Fruit fly (Drosophila melanogaster) whole organism, wandering third instar larva: ENCODE results near the gene Set8.
A peak's percentile ranks its signal among the peaks of the same experiment; 100 is the strongest.

Experiments used
- Dif ChIP-seq: fragments of 200-275, 200-300 bp; sonication (Bioruptor generic); optimal IDR thresholded peaks from 2 replicates; lab custom pipeline; 2018; ENCODE audit warnings: missing biosample characterization, missing genetic modification characterization; ENCODE audit not compliant: partially characterized antibody
- Hnf4 ChIP-seq: fragments of 200-800 bp; sonication (Bioruptor generic); optimal IDR thresholded peaks from 2 replicates; lab custom pipeline; 2016; ENCODE audit warnings: missing biosample characterization, mild to moderate bottlenecking, missing genetic modification characterization
- Hr83 ChIP-seq: fragments of 200-300 bp; sonication (Bioruptor generic); optimal IDR thresholded peaks from 2 replicates; lab custom pipeline; 2016; ENCODE audit warnings: missing biosample characterization, mild to moderate bottlenecking, missing genetic modification characterization, moderate library complexity; ENCODE audit not compliant: poor library complexity, severe bottlenecking
- N ChIP-seq: fragments of >200 bp; optimal IDR thresholded peaks from 2 replicates; lab custom pipeline; 2018; ENCODE audit warnings: missing biosample characterization, missing external identifiers, missing genetic modification characterization
- Rel ChIP-seq, 2 experiments: fragments of 200-800 bp; sonication (Bioruptor generic) in 1 of 2; optimal IDR thresholded peaks; 2 replicates in 1 of 2; 3 replicates in 1 of 2; lab custom pipeline; 2016 to 2019; ENCODE audit warnings: mild to moderate bottlenecking in 2 of 2, missing biosample characterization in 2 of 2, missing genetic modification characterization in 2 of 2, moderate library complexity in 1 of 2
- Vsx2 ChIP-seq: fragments of 200-300, 225-300 bp; sonication (Bioruptor generic); optimal IDR thresholded peaks from 2 replicates; lab custom pipeline; 2018; ENCODE audit warnings: missing biosample characterization, missing genetic modification characterization; ENCODE audit not compliant: partially characterized antibody
- br ChIP-seq: fragments of 200-800 bp; sonication (Bioruptor generic); optimal IDR thresholded peaks from 2 replicates; lab custom pipeline; 2016; ENCODE audit warnings: missing biosample characterization, missing genetic modification characterization
- dl ChIP-seq, 2 experiments: fragments of 175-275, 200-275 bp in 1 of 2; fragments of 200-275 bp in 1 of 2; sonication (Bioruptor generic); optimal IDR thresholded peaks; lab custom pipeline; 2018; ENCODE audit warnings: mild to moderate bottlenecking in 2 of 2, missing biosample characterization in 2 of 2, missing genetic modification characterization in 2 of 2, moderate library complexity in 2 of 2; ENCODE audit not compliant: partially characterized antibody in 2 of 2, insufficient read depth in 1 of 2
- dsf ChIP-seq: sonication (Bioruptor generic); optimal IDR thresholded peaks from 2 replicates; lab custom pipeline; 2016; ENCODE audit warnings: missing biosample characterization, missing genetic modification characterization, borderline replicate concordance
- foxo ChIP-seq, 2 experiments: fragments of 200-800 bp; sonication (Bioruptor generic); optimal IDR thresholded peaks; 2 replicates in 1 of 2; 3 replicates in 1 of 2; lab custom pipeline; 2016 to 2017; ENCODE audit warnings: missing biosample characterization in 2 of 2, missing genetic modification characterization in 2 of 2
- fru ChIP-seq: fragments of 200-800 bp; sonication (Bioruptor generic); optimal IDR thresholded peaks from 3 replicates; lab custom pipeline; 2016; ENCODE audit warnings: missing biosample characterization, mild to moderate bottlenecking, missing genetic modification characterization
- h ChIP-seq: fragments of 200-800 bp; sonication (Bioruptor generic); optimal IDR thresholded peaks from 3 replicates; lab custom pipeline; 2016; ENCODE audit warnings: missing biosample characterization, mild to moderate bottlenecking, missing genetic modification characterization
- woc ChIP-seq: sonication (Bioruptor generic); optimal IDR thresholded peaks from 2 replicates; lab custom pipeline; 2016; ENCODE audit warnings: missing biosample characterization, mild to moderate bottlenecking, missing genetic modification characterization

Set8 gene

DNA sequence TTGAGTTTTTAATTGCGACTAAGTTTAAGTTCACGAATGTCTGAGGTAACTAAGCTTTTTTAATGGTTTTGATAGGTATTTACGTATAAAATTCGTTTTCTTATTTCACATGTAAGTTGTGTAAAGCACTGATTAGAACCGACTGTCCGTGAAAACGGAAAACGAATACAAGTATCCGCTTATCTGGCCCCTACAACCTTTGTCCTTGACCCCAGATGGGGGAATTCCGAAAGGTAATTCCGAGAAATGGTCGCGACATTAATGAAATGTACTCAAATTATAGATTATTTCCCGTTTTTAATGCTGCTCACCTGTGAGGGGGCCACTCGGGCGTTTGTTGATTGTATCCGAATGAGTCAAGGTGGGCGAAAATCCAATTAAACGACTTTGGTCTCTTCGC, 51.0 kb downstream of the Set8 start:
- no peak for TF ChIP-seq Rel (GFP tag; optimal IDR thresholded peaks at IDR 0.05; lab: Kevin White, UChicago)
- peak; percentile 6 for TF ChIP-seq Rel (tag; optimal IDR thresholded peaks at IDR 0.05; lab: Kevin White, UChicago)
- TF ChIP-seq dl (GFP tag; optimal IDR thresholded peaks at IDR 0.05; lab: Kevin White, UChicago; ENCODE audit: insufficient read depth in 1 of 2, partially characterized antibody in 2 of 2), result no peak

DNA sequence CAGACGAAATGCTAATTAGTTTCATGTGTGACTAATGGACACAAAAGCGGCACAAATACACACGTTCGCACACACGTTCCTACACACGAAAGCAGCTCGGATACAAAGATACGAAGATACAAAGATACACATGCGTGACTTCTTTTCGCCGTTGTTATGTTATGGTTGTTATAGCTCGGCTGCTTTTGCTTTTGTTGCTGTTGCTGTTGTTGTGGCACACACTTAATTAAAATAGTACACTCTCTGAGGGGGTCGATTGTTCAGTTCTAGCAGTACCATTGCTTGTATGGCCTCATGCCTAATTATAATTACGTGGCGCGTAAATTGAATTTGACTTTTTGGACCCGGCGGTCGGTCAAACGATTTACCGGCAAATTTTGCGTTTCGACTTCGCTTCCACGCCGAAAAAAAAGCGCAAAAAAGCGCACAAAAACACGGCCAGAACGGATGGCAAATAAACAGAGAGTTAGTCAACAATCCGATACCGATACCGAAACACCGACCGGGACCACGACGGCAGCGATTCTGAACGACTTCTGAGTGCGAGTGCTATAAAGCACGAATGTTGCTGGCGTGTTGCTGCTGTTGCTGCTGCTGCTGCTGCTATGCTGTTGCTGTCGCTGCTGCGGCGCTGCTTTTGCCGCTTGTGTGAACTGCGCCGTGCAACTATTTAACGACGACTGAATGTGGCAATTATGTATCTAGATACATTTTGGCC, 53.8 kb downstream of the Set8 start:
- no peak for TF ChIP-seq woc
- peak in 1 of 2 experiments; percentile 5 for TF ChIP-seq foxo (GFP tag; optimal IDR thresholded peaks at IDR 0.05; lab: Kevin White, UChicago)
- TF ChIP-seq fru (GFP tag; lab: Kevin White, UChicago), result peak; percentile 14
- no peak for TF ChIP-seq Hnf4 (GFP tag; lab: Kevin White, UChicago)
- peak; percentile 41 for TF ChIP-seq Vsx2 (GFP tag; lab: Kevin White, UChicago)
- TF ChIP-seq Hr83 (GFP tag; lab: Kevin White, UChicago), result peak; percentile 31
- no peak for TF ChIP-seq N (GFP tag; lab: Kevin White, UChicago)
- peak; percentile 51 for TF ChIP-seq br (GFP tag; lab: Kevin White, UChicago)
- peak; percentile 18 for TF ChIP-seq Dif (GFP tag; lab: Kevin White, UChicago)
- TF ChIP-seq h (GFP tag; lab: Kevin White, UChicago), result peak; percentile 2
- no peak for TF ChIP-seq dsf (GFP tag; lab: Kevin White, UChicago)
- no peak for TF ChIP-seq Rel (GFP tag; optimal IDR thresholded peaks at IDR 0.05; lab: Kevin White, UChicago)
- peak; percentile 14 for TF ChIP-seq Rel (tag; optimal IDR thresholded peaks at IDR 0.05; lab: Kevin White, UChicago)
